Worm (Caenorhabditis elegans) whole organism, L3 larva: Measurements from ENCODE around the gene srz-42.
A peak's percentile ranks its signal among the peaks of the same experiment; 100 is the strongest.

ENCODE experiments used
- R02D3.7 ChIP-seq: fragments of 150-350 bp; optimal IDR thresholded peaks from 2 replicates; lab custom pipeline; 2014; ENCODE audit warnings: missing biosample characterization, missing genetic modification characterization
- aly-2 ChIP-seq: fragments of 150-350 bp; optimal IDR thresholded peaks from 2 replicates; lab custom pipeline; 2014; ENCODE audit warnings: missing biosample characterization, missing genetic modification characterization
- ama-1 ChIP-seq: fragments of 150-350 bp; optimal IDR thresholded peaks from 2 replicates; lab custom pipeline; 2018
- ceh-16 ChIP-seq: sonication (generic microtip); optimal IDR thresholded peaks from 2 replicates; lab custom pipeline; 2017; ENCODE audit warnings: missing biosample characterization, missing genetic modification characterization
- ceh-28 ChIP-seq: fragments of 150-350 bp; optimal IDR thresholded peaks from 2 replicates; lab custom pipeline; 2014; ENCODE audit warnings: missing biosample characterization, missing genetic modification reagents, missing genetic modification characterization
- ceh-82 ChIP-seq: fragments of 150-350 bp; optimal IDR thresholded peaks from 2 replicates; lab custom pipeline; 2014; ENCODE audit warnings: missing biosample characterization, missing genetic modification characterization
- daf-12 ChIP-seq: fragments of 150-350 bp; optimal IDR thresholded peaks from 2 replicates; lab custom pipeline; 2014; ENCODE audit warnings: missing biosample characterization, missing genetic modification reagents, missing genetic modification characterization
- egl-5 ChIP-seq: fragments of 150-350 bp; optimal IDR thresholded peaks from 2 replicates; lab custom pipeline; 2017; ENCODE audit warnings: missing biosample characterization, missing genetic modification reagents, missing genetic modification characterization, inconsistent platforms
- elt-1 ChIP-seq: fragments of 150-350 bp; optimal IDR thresholded peaks from 2 replicates; lab custom pipeline; 2014; ENCODE audit warnings: missing biosample characterization, missing genetic modification characterization
- elt-2 ChIP-seq: sonication (generic microtip); optimal IDR thresholded peaks from 2 replicates; lab custom pipeline; 2016; ENCODE audit warnings: missing genetic modification reagents, mild to moderate bottlenecking, missing genetic modification characterization, missing compliant biosample characterization
- elt-3 ChIP-seq, 3 experiments: fragments of 150-350 bp in 1 of 3; sonication (generic microtip) in 2 of 3; optimal IDR thresholded peaks; 2 replicates in 2 of 3; 4 replicates in 1 of 3; lab custom pipeline; 2014 to 2017; ENCODE audit warnings: missing biosample characterization in 3 of 3, missing genetic modification characterization in 3 of 3
- eor-1 ChIP-seq, 2 experiments: fragments of 150-350 bp; optimal IDR thresholded peaks; 2 replicates each; lab custom pipeline; 2014 to 2018; ENCODE audit warnings: missing biosample characterization in 2 of 2, missing genetic modification characterization in 2 of 2
- fkh-10 ChIP-seq: sonication (generic microtip); optimal IDR thresholded peaks from 2 replicates; lab custom pipeline; 2017; ENCODE audit warnings: missing biosample characterization, missing genetic modification reagents, missing genetic modification characterization
- fkh-2 ChIP-seq: fragments of 150-350 bp; optimal IDR thresholded peaks from 2 replicates; lab custom pipeline; 2014; ENCODE audit warnings: missing biosample characterization, missing genetic modification reagents, missing genetic modification characterization
- fos-1 ChIP-seq: fragments of 150-350 bp; optimal IDR thresholded peaks from 2 replicates; lab custom pipeline; 2014; ENCODE audit warnings: missing biosample characterization, missing genetic modification characterization
- hmg-11 ChIP-seq: sonication (generic microtip); optimal IDR thresholded peaks from 2 replicates; lab custom pipeline; 2016; ENCODE audit warnings: missing genetic modification characterization, missing compliant biosample characterization
- jun-1 ChIP-seq: fragments of 150-350 bp; optimal IDR thresholded peaks from 2 replicates; lab custom pipeline; 2014; ENCODE audit warnings: missing biosample characterization, missing genetic modification reagents, missing genetic modification characterization
- lin-15B ChIP-seq: fragments of 150-350 bp; optimal IDR thresholded peaks from 2 replicates; lab custom pipeline; 2014; ENCODE audit warnings: missing biosample characterization, missing genetic modification characterization
- lin-39 ChIP-seq: fragments of 150-350 bp; optimal IDR thresholded peaks from 2 replicates; lab custom pipeline; 2018; ENCODE audit warnings: missing biosample characterization, missing genetic modification reagents, missing genetic modification characterization
- mml-1 ChIP-seq: fragments of 150-350 bp; sonication (generic microtip); optimal IDR thresholded peaks from 3 replicates; lab custom pipeline; 2014; ENCODE audit warnings: missing biosample characterization, missing genetic modification characterization
- nfya-1 ChIP-seq: sonication (generic microtip); optimal IDR thresholded peaks from 2 replicates; lab custom pipeline; 2017; ENCODE audit warnings: missing genetic modification characterization, mild to moderate bottlenecking, missing compliant biosample characterization, antibody characterized with exemption, moderate library complexity; ENCODE audit not compliant: insufficient read depth
- nhr-11 ChIP-seq: fragments of 150-350 bp; optimal IDR thresholded peaks from 2 replicates; lab custom pipeline; 2014; ENCODE audit warnings: missing biosample characterization, missing genetic modification characterization
- nhr-12 ChIP-seq: fragments of 150-350 bp; optimal IDR thresholded peaks from 2 replicates; lab custom pipeline; 2014; ENCODE audit warnings: missing biosample characterization, missing genetic modification characterization
- nhr-23 ChIP-seq: fragments of 150-350 bp; optimal IDR thresholded peaks from 2 replicates; lab custom pipeline; 2014; ENCODE audit warnings: missing biosample characterization, missing genetic modification reagents, missing genetic modification characterization
- nhr-237 ChIP-seq: fragments of 150-350 bp; optimal IDR thresholded peaks from 2 replicates; lab custom pipeline; 2014; ENCODE audit warnings: missing biosample characterization, missing genetic modification characterization
- nhr-25 ChIP-seq: sonication (generic microtip); optimal IDR thresholded peaks from 2 replicates; lab custom pipeline; 2017; ENCODE audit warnings: missing biosample characterization, missing genetic modification characterization
- nhr-28 ChIP-seq: fragments of 150-350 bp; optimal IDR thresholded peaks from 2 replicates; lab custom pipeline; 2014; ENCODE audit warnings: missing biosample characterization, missing genetic modification characterization
- nhr-67 ChIP-seq: fragments of 150-350 bp; optimal IDR thresholded peaks from 2 replicates; lab custom pipeline; 2014; ENCODE audit warnings: missing biosample characterization, missing genetic modification characterization
- nhr-76 ChIP-seq: fragments of 150-350 bp; sonication (generic microtip); optimal IDR thresholded peaks from 5 replicates; lab custom pipeline; 2014; ENCODE audit warnings: missing biosample characterization, missing genetic modification characterization
- nhr-77 ChIP-seq: fragments of 150-350 bp; optimal IDR thresholded peaks from 2 replicates; lab custom pipeline; 2014; ENCODE audit warnings: missing biosample characterization, missing genetic modification characterization
- pha-4 ChIP-seq: fragments of 150-350 bp; optimal IDR thresholded peaks from 2 replicates; lab custom pipeline; 2014; ENCODE audit warnings: missing biosample characterization, missing genetic modification reagents, missing genetic modification characterization
- pqm-1 ChIP-seq: fragments of 150-350 bp; optimal IDR thresholded peaks from 2 replicates; lab custom pipeline; 2017; ENCODE audit warnings: missing biosample characterization, missing genetic modification characterization, inconsistent platforms
- sea-2 ChIP-seq: fragments of 150-350 bp; sonication (generic microtip); optimal IDR thresholded peaks from 4 replicates; lab custom pipeline; 2014; ENCODE audit warnings: missing biosample characterization, missing genetic modification reagents, missing genetic modification characterization
- skn-1 ChIP-seq: fragments of 150-350 bp; optimal IDR thresholded peaks from 2 replicates; lab custom pipeline; 2014; ENCODE audit warnings: missing biosample characterization, missing genetic modification characterization
- tbx-2 ChIP-seq: sonication (generic microtip); optimal IDR thresholded peaks from 2 replicates; lab custom pipeline; 2016; ENCODE audit warnings: mild to moderate bottlenecking, missing genetic modification characterization, missing compliant biosample characterization
- unc-62 ChIP-seq: fragments of 150-350 bp; sonication (generic microtip); optimal IDR thresholded peaks from 4 replicates; lab custom pipeline; 2014; ENCODE audit warnings: missing biosample characterization, missing genetic modification reagents, missing genetic modification characterization
- ztf-11 ChIP-seq: fragments of 150-350 bp; optimal IDR thresholded peaks from 2 replicates; lab custom pipeline; 2014; ENCODE audit warnings: missing biosample characterization, missing genetic modification characterization

The srz-42 gene

ce11 chrIV:14098540-14099098 is 30.6 kb upstream of the srz-42 start:
- TF ChIP-seq nhr-76 (tag; lab: Kevin White, UChicago), result no peak
- TF ChIP-seq elt-1 (tag; lab: Kevin White, UChicago), result no peak
- TF ChIP-seq sea-2 (GFP tag; lab: Kevin White, UChicago), result no peak
- no peak for TF ChIP-seq ceh-82
- no peak for TF ChIP-seq tbx-2 (tag; lab: Kevin White, UChicago)
- TF ChIP-seq fkh-2 (tag; lab: Kevin White, UChicago), result no peak
- no peak for TF ChIP-seq unc-62 (GFP tag; lab: Kevin White, UChicago)
- no peak for TF ChIP-seq ceh-28 (tag; lab: Kevin White, UChicago)
- no peak for TF ChIP-seq jun-1 (tag; lab: Kevin White, UChicago)
- no peak for TF ChIP-seq nhr-237 (tag; lab: Kevin White, UChicago)
- TF ChIP-seq fos-1 (tag; lab: Kevin White, UChicago), result no peak
- no peak for TF ChIP-seq hmg-11 (tag; lab: Kevin White, UChicago)

ce11 chrIV:14099256-14099655 is 29.9 kb upstream of the srz-42 start, which contains the start of gene col-133:
col-133 (minus strand) TSS chrIV:14099356.
- TF ChIP-seq daf-12 (tag; lab: Kevin White, UChicago) (no peak), nhr-25 (tag; lab: Kevin White, UChicago) (peak; percentile 12), R02D3.7 (tag; lab: Kevin White, UChicago) (no peak)

- TF ChIP-seq pha-4 (tag; lab: Kevin White, UChicago), result peak; percentile 91
- peak; percentile 11 for TF ChIP-seq elt-2 (tag; lab: Kevin White, UChicago)
- peak; percentile 8 for TF ChIP-seq pqm-1
- peak; percentile 3 for TF ChIP-seq skn-1
- no peak for TF ChIP-seq mml-1 (tag; lab: Kevin White, UChicago)
- no peak for TF ChIP-seq nhr-11 (tag; lab: Kevin White, UChicago)
These were observed 26.1 kb upstream of the srz-42 start, which contains the start of gene F52B11.5 for ce11 chrIV:14103054-14103453. F52B11.5 (minus strand) TSS chrIV:14103231.

ce11 chrIV:14104745-14105144 is 24.4 kb upstream of the srz-42 start:
- TF ChIP-seq fos-1 (tag; lab: Kevin White, UChicago) (no peak), elt-2 (tag; lab: Kevin White, UChicago) (no peak), fkh-10 (GFP tag; lab: Kevin White, UChicago) (no peak), pha-4 (tag; lab: Kevin White, UChicago) (no peak), hmg-11 (tag; lab: Kevin White, UChicago) (no peak), nfya-1 (tag; lab: Kevin White, UChicago) (no peak), nhr-28 (no peak), ztf-11 (no peak), ceh-82 (no peak), eor-1 (tag; optimal IDR thresholded peaks at IDR 0.05; lab: Kevin White, UChicago) (no peak), pqm-1 (no peak), unc-62 (GFP tag; lab: Kevin White, UChicago) (no peak), skn-1 (no peak), elt-1 (tag; lab: Kevin White, UChicago) (no peak), ceh-16 (no peak), elt-3 (tag; optimal IDR thresholded peaks at IDR 0.05; lab: Kevin White, UChicago) (no peak), egl-5 (tag; lab: Kevin White, UChicago) (no peak), nhr-11 (tag; lab: Kevin White, UChicago) (no peak)

- no peak for TF ChIP-seq skn-1
- no peak for TF ChIP-seq jun-1 (tag; lab: Kevin White, UChicago)
- TF ChIP-seq lin-39 (tag; lab: Kevin White, UChicago), result no peak
- TF ChIP-seq nhr-25 (tag; lab: Kevin White, UChicago), result no peak
- TF ChIP-seq nhr-28, result no peak
- TF ChIP-seq egl-5 (tag; lab: Kevin White, UChicago), result no peak
- TF ChIP-seq tbx-2 (tag; lab: Kevin White, UChicago), result no peak
- no peak for TF ChIP-seq ama-1
- TF ChIP-seq nhr-67 (tag; lab: Kevin White, UChicago), result no peak
- no peak for TF ChIP-seq lin-15B (tag; lab: Kevin White, UChicago)
- no peak for TF ChIP-seq elt-3 (tag; optimal IDR thresholded peaks at IDR 0.05; lab: Kevin White, UChicago)
- TF ChIP-seq nhr-237 (tag; lab: Kevin White, UChicago), result no peak
- TF ChIP-seq eor-1 (tag; optimal IDR thresholded peaks at IDR 0.05; lab: Kevin White, UChicago), result no peak
- no peak for TF ChIP-seq nhr-77
- TF ChIP-seq aly-2 (tag; lab: Kevin White, UChicago), result no peak
- TF ChIP-seq nhr-23 (tag; lab: Kevin White, UChicago), result no peak
- no peak for TF ChIP-seq hmg-11 (tag; lab: Kevin White, UChicago)
- no peak for TF ChIP-seq nhr-12 (tag; lab: Kevin White, UChicago)
- TF ChIP-seq R02D3.7 (tag; lab: Kevin White, UChicago), result no peak
These were observed 22.9 kb upstream of the srz-42 start, which contains the start of gene ins-34 for ce11 chrIV:14106274-14106673. ins-34 (plus strand) TSS chrIV:14106574.
